Fruit fly (Drosophila melanogaster): Measurements from ENCODE around the gene Poxm.
A peak's percentile ranks its signal among the peaks of the same experiment; 100 is the strongest.

Gene Poxm

dm6 chr3R:8316344-8317105 is 17.1 kb downstream of the Poxm start, which contains the start of gene Coq2 (continued):
- TF ChIP-seq Rfx (GFP tag; IDR thresholded peaks at IDR 0.05) (0 out of 2 replicates have a peak, but pooled peaks have one; percentile 32), Dbx (GFP tag; IDR thresholded peaks at IDR 0.05) (0 out of 3 replicates have a peak, but pooled peaks have one; percentile 13), CG17359 (tag; optimal IDR thresholded peaks at IDR 0.05) (no peak), CG18011 (GFP tag; optimal IDR thresholded peaks at IDR 0.05) (no peak), maf-S (GFP tag; optimal IDR thresholded peaks at IDR 0.05) (no peak), CG31365 (tag; optimal IDR thresholded peaks at IDR 0.05) (peak; percentile 30), Dref (GFP tag; IDR thresholded peaks at IDR 0.05) (peak; percentile 47; the same call in 1 of the 2 replicates), slbo (GFP tag; IDR thresholded peaks at IDR 0.05) (peak; percentile 25; the same call in 1 of the 2 replicates), GATAe (GFP tag; conservative IDR thresholded peaks at IDR 0.05) (peak; percentile 24; the same call in 1 of the 2 replicates), CkIIα-i1 (GFP tag; IDR thresholded peaks at IDR 0.05) (no peak), phol (tag; optimal IDR thresholded peaks at IDR 0.05) (peak; percentile 25), sd (tag; optimal IDR thresholded peaks at IDR 0.05) (peak; percentile 92), E2f2 (GFP tag; IDR thresholded peaks at IDR 0.05) (peak; percentile 96), CG18764 (GFP tag; optimal IDR thresholded peaks at IDR 0.05) (no peak), CG12942 (GFP tag; optimal IDR thresholded peaks at IDR 0.05) (no peak), ato (GFP tag; IDR thresholded peaks at IDR 0.05; ENCODE audit: partially characterized antibody) (no peak), gfzf (GFP tag; optimal IDR thresholded peaks at IDR 0.05) (peak; percentile 13), knrl (GFP tag; IDR thresholded peaks at IDR 0.05; ENCODE audit: partially characterized antibody) (peak; percentile 28; the same call in 1 of the 3 replicates), Ets97D (GFP tag; optimal IDR thresholded peaks at IDR 0.05) (peak; percentile 42), sug (tag; optimal IDR thresholded peaks at IDR 0.05) (no peak), CG9797 (GFP tag; optimal IDR thresholded peaks at IDR 0.05) (peak; percentile 16), CG3847 (GFP tag; IDR thresholded peaks at IDR 0.05) (peak; percentile 77), MTF-1 (GFP tag; optimal IDR thresholded peaks at IDR 0.05; ENCODE audit: borderline replicate concordance) (peak; percentile 100), CG3995 (GFP tag; optimal IDR thresholded peaks at IDR 0.05) (no peak), CG33213 (GFP tag; optimal IDR thresholded peaks at IDR 0.05) (peak; percentile 21), insv (GFP tag; optimal IDR thresholded peaks at IDR 0.05) (peak in 1 of 2 experiments; percentile 93), Trl (optimal IDR thresholded peaks at IDR 0.05) (peak in 1 of 2 experiments; percentile 4), Trl (GFP tag; optimal IDR thresholded peaks at IDR 0.05) (no peak), sima (GFP tag; optimal IDR thresholded peaks at IDR 0.05) (no peak), CG1233 (GFP tag; optimal IDR thresholded peaks at IDR 0.05) (no peak), row (GFP tag; IDR thresholded peaks at IDR 0.05) (peak; percentile 28; the same call in 1 of the 3 replicates), pita (GFP tag; optimal IDR thresholded peaks at IDR 0.05) (peak; percentile 15), Lhr (GFP tag; optimal IDR thresholded peaks at IDR 0.05) (peak; percentile 88), tap (tag; optimal IDR thresholded peaks at IDR 0.05) (no peak), Xbp1 (GFP tag; optimal IDR thresholded peaks at IDR 0.05) (peak; percentile 2), Nf-YC (tag; optimal IDR thresholded peaks at IDR 0.05) (peak; percentile 59), vvl (GFP tag; IDR thresholded peaks at IDR 0.05) (peak; percentile 29; the same call in 1 of the 2 replicates), Sin3A (optimal IDR thresholded peaks at IDR 0.05) (peak; percentile 8), sob (GFP tag; IDR thresholded peaks at IDR 0.05) (no peak), MESR4 (GFP tag; optimal IDR thresholded peaks at IDR 0.05) (peak; percentile 52), HmgZ (tag; optimal IDR thresholded peaks at IDR 0.05) (peak; percentile 2), ttk (GFP tag; IDR thresholded peaks at IDR 0.05) (no peak), ewg (GFP tag; optimal IDR thresholded peaks at IDR 0.05) (peak; percentile 38), CG2120 (GFP tag; optimal IDR thresholded peaks at IDR 0.05) (peak; percentile 25), CTCF (GFP tag; optimal IDR thresholded peaks at IDR 0.05) (peak; percentile 53), CG1603 (tag; optimal IDR thresholded peaks at IDR 0.05) (peak; percentile 72), Pdp1 (GFP tag; optimal IDR thresholded peaks at IDR 0.05) (peak in 1 of 2 experiments; percentile 18), BEAF-32 (GFP tag; optimal IDR thresholded peaks at IDR 0.05) (peak; percentile 46), nmo (GFP tag; optimal IDR thresholded peaks at IDR 0.05) (peak; percentile 12), CG7556 (GFP tag; optimal IDR thresholded peaks at IDR 0.05) (no peak)
